Worm (Caenorhabditis elegans): ENCODE measurements around the gene fbxb-7.

- TF ChIP-seq C34F6.9 (tag; optimal IDR thresholded peaks at IDR 0.05) (no peak), ztf-4 (tag; optimal IDR thresholded peaks at IDR 0.05) (no peak), ceh-82 (tag; optimal IDR thresholded peaks at IDR 0.05) (no peak), sma-3 (GFP tag; optimal IDR thresholded peaks at IDR 0.05) (no peak), mdl-1 (tag; optimal IDR thresholded peaks at IDR 0.05) (no peak), lin-39 (tag; optimal IDR thresholded peaks at IDR 0.05) (no peak), blmp-1 (tag; optimal IDR thresholded peaks at IDR 0.05; ENCODE audit: insufficient read depth) (no peak)
Measured at ce11 chrV:17376639-17377038, 567 bp upstream of the fbxb-7 start, which contains the start of gene Y20C6A.1.
